Worm (Caenorhabditis elegans): ENCODE results near the gene hpo-8.

Gene hpo-8

ce11 chrV:6839008-6839407, at the start of gene hpo-8:
TSS of gene hpo-8 (plus strand) at chrV:6839289.
- TF ChIP-seq aly-2 (tag; optimal IDR thresholded peaks at IDR 0.05) (no peak), pqm-1 (tag; optimal IDR thresholded peaks at IDR 0.05) (peak; percentile 3), elt-2 (tag; optimal IDR thresholded peaks at IDR 0.05) (peak; percentile 32)

- TF ChIP-seq elt-1 (tag; optimal IDR thresholded peaks at IDR 0.05) (no peak), aly-2 (tag; optimal IDR thresholded peaks at IDR 0.05) (no peak), ztf-11 (tag; optimal IDR thresholded peaks at IDR 0.05) (no peak), ama-1 (optimal IDR thresholded peaks at IDR 0.05) (no peak), unc-62 (GFP tag; optimal IDR thresholded peaks at IDR 0.05) (no peak), egl-27 (tag; optimal IDR thresholded peaks at IDR 0.05) (no peak), lin-15B (tag; optimal IDR thresholded peaks at IDR 0.05) (no peak), daf-12 (tag; optimal IDR thresholded peaks at IDR 0.05) (no peak), fkh-10 (GFP tag; optimal IDR thresholded peaks at IDR 0.05) (no peak), nhr-76 (tag; optimal IDR thresholded peaks at IDR 0.05) (no peak), ceh-9 (tag; optimal IDR thresholded peaks at IDR 0.05) (no peak), ceh-82 (tag; optimal IDR thresholded peaks at IDR 0.05) (no peak), nhr-77 (tag; optimal IDR thresholded peaks at IDR 0.05) (no peak), elt-3 (tag; optimal IDR thresholded peaks at IDR 0.05) (no peak), pha-4 (tag; optimal IDR thresholded peaks at IDR 0.05) (no peak), egl-5 (tag; optimal IDR thresholded peaks at IDR 0.05) (no peak), nhr-23 (tag; optimal IDR thresholded peaks at IDR 0.05) (no peak)
Measured at ce11 chrV:6792565-6792964, 46.5 kb upstream of the hpo-8 start, which contains the start of gene gck-2. TSS of gene gck-2 (minus strand) at chrV:6792665.

- TF ChIP-seq ceh-9 (tag; optimal IDR thresholded peaks at IDR 0.05) (no peak), eor-1 (tag; optimal IDR thresholded peaks at IDR 0.05) (no peak), elt-1 (tag; optimal IDR thresholded peaks at IDR 0.05) (no peak), aly-2 (tag; optimal IDR thresholded peaks at IDR 0.05) (no peak), fos-1 (tag; optimal IDR thresholded peaks at IDR 0.05) (no peak), skn-1 (tag; optimal IDR thresholded peaks at IDR 0.05) (no peak), elt-3 (tag; optimal IDR thresholded peaks at IDR 0.05) (no peak), pha-4 (tag; optimal IDR thresholded peaks at IDR 0.05) (peak; percentile 7)
Measured at ce11 chrV:6792973-6793372, 46.1 kb upstream of the hpo-8 start.

ce11 chrV:6793744-6794239, 45.3 kb upstream of the hpo-8 start, which contains the start of gene ZC404.1:
TSS of gene ZC404.1 (plus strand) at chrV:6794189.
- TF ChIP-seq snpc-4 (tag; optimal IDR thresholded peaks at IDR 0.05) (peak; percentile 71), lin-39 (tag; optimal IDR thresholded peaks at IDR 0.05) (peak; percentile 28), ZK546.5 (tag; optimal IDR thresholded peaks at IDR 0.05) (no peak)

- no peak for TF ChIP-seq ceh-9 (tag; optimal IDR thresholded peaks at IDR 0.05)
- TF ChIP-seq elt-1 (tag; optimal IDR thresholded peaks at IDR 0.05): no peak
- TF ChIP-seq elt-2 (tag; optimal IDR thresholded peaks at IDR 0.05): no peak
- TF ChIP-seq R02D3.7 (tag; optimal IDR thresholded peaks at IDR 0.05): no peak
- TF ChIP-seq nhr-67 (tag; optimal IDR thresholded peaks at IDR 0.05): no peak
- no peak for TF ChIP-seq unc-39 (tag; optimal IDR thresholded peaks at IDR 0.05)
- TF ChIP-seq ceh-82 (tag; optimal IDR thresholded peaks at IDR 0.05): no peak
- no peak for TF ChIP-seq lin-39 (tag; optimal IDR thresholded peaks at IDR 0.05)
- TF ChIP-seq nhr-25 (tag; optimal IDR thresholded peaks at IDR 0.05): no peak
- TF ChIP-seq fkh-2 (tag; optimal IDR thresholded peaks at IDR 0.05): no peak
- TF ChIP-seq elt-3 (tag; optimal IDR thresholded peaks at IDR 0.05): no peak
- TF ChIP-seq nhr-11 (tag; optimal IDR thresholded peaks at IDR 0.05): no peak
- TF ChIP-seq nhr-76 (tag; optimal IDR thresholded peaks at IDR 0.05): no peak
- no peak for TF ChIP-seq daf-12 (tag; optimal IDR thresholded peaks at IDR 0.05)
- no peak for TF ChIP-seq ceh-28 (tag; optimal IDR thresholded peaks at IDR 0.05)
- no peak for TF ChIP-seq ama-1 (optimal IDR thresholded peaks at IDR 0.05)
Measured at ce11 chrV:6796264-6796663, 42.8 kb upstream of the hpo-8 start.

- TF ChIP-seq ZK546.5 (tag; optimal IDR thresholded peaks at IDR 0.05) (no peak), nhr-23 (tag; optimal IDR thresholded peaks at IDR 0.05) (peak; percentile 65), R02D3.7 (tag; optimal IDR thresholded peaks at IDR 0.05) (peak; percentile 10), pha-4 (tag; optimal IDR thresholded peaks at IDR 0.05) (peak; percentile 58), lin-39 (tag; optimal IDR thresholded peaks at IDR 0.05) (peak; percentile 83), nfya-1 (tag; optimal IDR thresholded peaks at IDR 0.05; ENCODE audit: insufficient read depth) (peak; percentile 63), snpc-4 (tag; optimal IDR thresholded peaks at IDR 0.05) (peak; percentile 11), egl-5 (tag; optimal IDR thresholded peaks at IDR 0.05) (peak; percentile 47), elt-2 (tag; optimal IDR thresholded peaks at IDR 0.05) (peak; percentile 16), lin-15B (tag; optimal IDR thresholded peaks at IDR 0.05) (no peak), tbx-2 (tag; optimal IDR thresholded peaks at IDR 0.05) (no peak), hmg-11 (tag; optimal IDR thresholded peaks at IDR 0.05) (peak; percentile 88)
Measured at ce11 chrV:6796894-6797293, 42.2 kb upstream of the hpo-8 start.
